Worm (Caenorhabditis elegans) whole organism, L2 larva: ENCODE measurements around the gene T04F8.2.

ENCODE experiments used
- aly-2 ChIP-seq: fragments of 150-350 bp; optimal IDR thresholded peaks from 2 replicates; lab custom pipeline; 2014; ENCODE audit warnings: missing biosample characterization, missing genetic modification characterization
- lin-39 ChIP-seq: fragments of 150-350 bp; optimal IDR thresholded peaks from 2 replicates; lab custom pipeline; 2014; ENCODE audit warnings: missing biosample characterization, missing genetic modification reagents, missing genetic modification characterization
- nhr-11 ChIP-seq: fragments of 150-350 bp; optimal IDR thresholded peaks from 2 replicates; lab custom pipeline; 2014; ENCODE audit warnings: missing biosample characterization, missing genetic modification characterization
- nhr-23 ChIP-seq: fragments of 150-350 bp; optimal IDR thresholded peaks from 2 replicates; lab custom pipeline; 2014; ENCODE audit warnings: missing biosample characterization, missing genetic modification reagents, missing genetic modification characterization
- snpc-4 ChIP-seq: fragments of 150-350 bp; optimal IDR thresholded peaks from 2 replicates; lab custom pipeline; 2014; ENCODE audit warnings: missing biosample characterization, missing genetic modification characterization

DNA sequence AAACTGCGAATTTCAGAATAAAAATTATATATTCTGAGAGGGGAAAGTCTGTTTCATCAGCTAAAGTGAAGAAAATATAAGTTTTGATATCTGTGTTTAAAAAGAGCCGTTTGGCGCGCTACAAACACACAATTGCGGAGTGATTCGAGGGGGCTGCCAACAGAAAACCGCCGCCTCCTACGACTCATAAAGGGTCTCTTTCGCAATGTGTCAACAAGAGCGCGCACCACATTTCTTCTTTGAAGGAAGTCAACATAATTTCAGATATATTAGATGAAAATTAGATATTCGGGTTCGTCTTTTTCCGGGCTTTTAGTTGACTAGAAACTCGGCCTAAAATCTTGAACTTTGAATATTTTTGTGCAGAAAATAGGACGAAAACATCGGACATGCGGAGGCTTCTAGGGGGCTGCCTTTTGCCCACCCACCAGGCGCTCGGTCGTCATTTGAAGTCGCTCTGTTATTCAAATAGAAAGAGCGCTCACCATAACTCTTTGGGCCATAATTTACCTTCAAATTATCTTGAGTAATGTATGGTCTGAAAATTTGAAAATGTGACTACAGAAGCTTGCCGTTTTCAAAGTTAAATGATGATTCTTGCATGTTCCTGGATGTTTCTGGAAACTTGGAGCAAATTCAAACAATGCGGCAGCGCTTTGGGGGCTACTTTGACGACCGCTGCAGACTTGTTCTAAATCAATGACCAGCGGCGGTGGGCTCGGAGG, 50.4 kb downstream of the T04F8.2 start:
- TF ChIP-seq aly-2 (tag; lab: Kevin White, UChicago): no peak
- no peak for TF ChIP-seq nhr-23 (tag; lab: Kevin White, UChicago)
- TF ChIP-seq nhr-11 (tag; lab: Kevin White, UChicago): peak; percentile 89
- no peak for TF ChIP-seq snpc-4 (tag; lab: Kevin White, UChicago)
- TF ChIP-seq lin-39: no peak
